Worm (Caenorhabditis elegans): ENCODE results near the gene srz-32.
"Not testable (repeated sequence)": the region's sequence is repeated elsewhere in the genome, so short reads cannot be mapped to it uniquely, and the experiment has no call there.

- not testable (repeated sequence) for TF ChIP-seq hlh-30 (tag; optimal IDR thresholded peaks at IDR 0.05; ENCODE audit: insufficient read depth); F13H6.1 (tag; optimal IDR thresholded peaks at IDR 0.05); tbx-2 (tag; optimal IDR thresholded peaks at IDR 0.05); madf-2 (tag; optimal IDR thresholded peaks at IDR 0.05); fkh-10 (GFP tag; optimal IDR thresholded peaks at IDR 0.05); dmd-4 (tag; optimal IDR thresholded peaks at IDR 0.05; ENCODE audit: borderline replicate concordance); che-1 (tag; optimal IDR thresholded peaks at IDR 0.05)
These were observed 2.7 kb upstream of the srz-32 start, which contains the start of gene C04C3.7 for ce11 chrIV:3433387-3433786.
